Worm (Caenorhabditis elegans) whole organism, late embryonic: ENCODE results near the gene fbxc-19.
"Not testable (repeated sequence)": the region's sequence is repeated elsewhere in the genome, so short reads cannot be mapped to it uniquely, and the experiment has no call there.

Experiments
- C08G9.2 ChIP-seq: sonication (generic microtip); optimal IDR thresholded peaks from 2 replicates; lab custom pipeline; 2016; ENCODE audit warnings: mild to moderate bottlenecking, missing genetic modification characterization, moderate library complexity, missing compliant biosample characterization
- K09A11.1 ChIP-seq: sonication (generic microtip); optimal IDR thresholded peaks from 2 replicates; lab custom pipeline; 2017; ENCODE audit warnings: antibody characterized with exemption, mild to moderate bottlenecking, missing genetic modification characterization, missing compliant biosample characterization; ENCODE audit not compliant: insufficient read depth
- Y22D7AL.16 ChIP-seq: sonication (generic microtip); optimal IDR thresholded peaks from 2 replicates; lab custom pipeline; 2016; ENCODE audit warnings: missing genetic modification characterization, missing compliant biosample characterization
- ahr-1 ChIP-seq: sonication (generic microtip); optimal IDR thresholded peaks from 2 replicates; lab custom pipeline; 2016; ENCODE audit warnings: missing genetic modification characterization, missing compliant biosample characterization
- ceh-18 ChIP-seq: sonication (generic microtip); optimal IDR thresholded peaks from 2 replicates; lab custom pipeline; 2016; ENCODE audit warnings: missing genetic modification characterization, missing compliant biosample characterization
- ceh-2 ChIP-seq: sonication (generic microtip); optimal IDR thresholded peaks from 2 replicates; lab custom pipeline; 2016; ENCODE audit warnings: missing genotype, missing genetic modification characterization, missing compliant biosample characterization
- ceh-34 ChIP-seq: sonication (generic microtip); optimal IDR thresholded peaks from 2 replicates; lab custom pipeline; 2016; ENCODE audit warnings: mild to moderate bottlenecking, missing genetic modification characterization, missing compliant biosample characterization
- ceh-45 ChIP-seq: fragments of 200-800 bp; sonication (Bioruptor generic); IDR thresholded peaks from 2 replicates; pipeline ENCODE4 v1.3.6; 2022; ENCODE audit warnings: missing genetic modification reagents, missing genetic modification characterization, missing compliant biosample characterization
- ceh-6 ChIP-seq: fragments of 200-800 bp; sonication (Bioruptor generic); optimal IDR thresholded peaks from 2 replicates; lab custom pipeline; 2018; ENCODE audit warnings: mild to moderate bottlenecking, missing genetic modification characterization, missing compliant biosample characterization
- dmd-4 ChIP-seq: sonication (generic microtip); optimal IDR thresholded peaks from 2 replicates; lab custom pipeline; 2016; ENCODE audit warnings: borderline replicate concordance, missing genetic modification characterization, missing compliant biosample characterization
- dve-1 ChIP-seq: sonication (generic microtip); optimal IDR thresholded peaks from 2 replicates; lab custom pipeline; 2017; ENCODE audit warnings: antibody characterized with exemption, mild to moderate bottlenecking, missing genetic modification characterization, missing compliant biosample characterization
- elt-2 ChIP-seq: sonication (generic microtip); optimal IDR thresholded peaks from 2 replicates; lab custom pipeline; 2016; ENCODE audit warnings: missing genetic modification reagents, missing genetic modification characterization, missing compliant biosample characterization
- ets-4 ChIP-seq: sonication (generic microtip); optimal IDR thresholded peaks from 2 replicates; lab custom pipeline; 2016; ENCODE audit warnings: missing genetic modification characterization, missing compliant biosample characterization
- eyg-1 ChIP-seq: sonication (generic microtip); optimal IDR thresholded peaks from 2 replicates; lab custom pipeline; 2016; ENCODE audit warnings: missing genotype, missing genetic modification characterization, missing compliant biosample characterization
- fkh-6 ChIP-seq: sonication (generic microtip); optimal IDR thresholded peaks from 2 replicates; lab custom pipeline; 2016; ENCODE audit warnings: missing genetic modification characterization, missing compliant biosample characterization
- gmeb-2 ChIP-seq: sonication (generic microtip); optimal IDR thresholded peaks from 2 replicates; lab custom pipeline; 2016; ENCODE audit warnings: missing genetic modification characterization, inconsistent platforms, missing compliant biosample characterization
- hlh-15 ChIP-seq: sonication (generic microtip); optimal IDR thresholded peaks from 2 replicates; lab custom pipeline; 2016; ENCODE audit warnings: missing genetic modification characterization, missing compliant biosample characterization
- hlh-30 ChIP-seq: sonication (generic microtip); optimal IDR thresholded peaks from 2 replicates; lab custom pipeline; 2017; ENCODE audit warnings: antibody characterized with exemption, missing genetic modification characterization, missing compliant biosample characterization; ENCODE audit not compliant: insufficient read depth
- mec-3 ChIP-seq: sonication (generic microtip); optimal IDR thresholded peaks from 2 replicates; lab custom pipeline; 2016; ENCODE audit warnings: borderline replicate concordance, missing genetic modification characterization, missing compliant biosample characterization
- odd-2 ChIP-seq: sonication (generic microtip); optimal IDR thresholded peaks from 2 replicates; lab custom pipeline; 2017; ENCODE audit warnings: antibody characterized with exemption, mild to moderate bottlenecking, missing genetic modification characterization, missing compliant biosample characterization
- sdc-2 ChIP-seq: sonication (generic microtip); optimal IDR thresholded peaks from 2 replicates; lab custom pipeline; 2016; ENCODE audit warnings: missing genotype, missing genetic modification characterization, missing compliant biosample characterization
- sox-2 ChIP-seq: fragments of 200-800 bp; sonication (Bioruptor generic); IDR thresholded peaks from 2 replicates; pipeline ENCODE4 v1.3.6; 2022; ENCODE audit warnings: missing genetic modification reagents, missing genetic modification characterization, missing compliant biosample characterization
- sox-4 ChIP-seq: sonication (generic microtip); optimal IDR thresholded peaks from 2 replicates; lab custom pipeline; 2017; ENCODE audit warnings: mild to moderate bottlenecking, missing genetic modification characterization, inconsistent platforms, missing compliant biosample characterization
- syd-9 ChIP-seq: sonication (generic microtip); optimal IDR thresholded peaks from 2 replicates; lab custom pipeline; 2016; ENCODE audit warnings: mild to moderate bottlenecking, missing genetic modification characterization, moderate library complexity, missing compliant biosample characterization
- unc-3 ChIP-seq, 2 experiments: fragments of 200-800 bp in 1 of 2; sonication (Bioruptor generic) in 1 of 2; sonication (generic microtip) in 1 of 2; conservative IDR thresholded peaks in 1 of 2; optimal IDR thresholded peaks in 1 of 2; 2 replicates each; pipeline versions ENCODE4 v1.3.6 to Lab custom; 2016 to 2022; ENCODE audit warnings: missing compliant biosample characterization in 2 of 2, missing genetic modification characterization in 2 of 2, missing genetic modification reagents in 1 of 2
- unc-42 ChIP-seq: sonication (generic microtip); optimal IDR thresholded peaks from 2 replicates; lab custom pipeline; 2016; ENCODE audit warnings: missing genotype, missing genetic modification characterization, missing compliant biosample characterization
- unc-55 ChIP-seq: sonication (generic microtip); optimal IDR thresholded peaks from 2 replicates; lab custom pipeline; 2017; ENCODE audit warnings: missing biosample characterization, missing genetic modification reagents, missing genetic modification characterization
- unc-86 ChIP-seq: sonication (generic microtip); optimal IDR thresholded peaks from 2 replicates; lab custom pipeline; 2016; ENCODE audit warnings: missing genetic modification characterization, missing compliant biosample characterization
- zip-5 ChIP-seq: sonication (generic microtip); optimal IDR thresholded peaks from 2 replicates; lab custom pipeline; 2016; ENCODE audit warnings: missing genetic modification characterization, missing compliant biosample characterization
- ztf-16 ChIP-seq: sonication (generic microtip); optimal IDR thresholded peaks from 2 replicates; lab custom pipeline; 2017; ENCODE audit warnings: missing genetic modification characterization, missing compliant biosample characterization

The fbxc-19 gene

DNA sequence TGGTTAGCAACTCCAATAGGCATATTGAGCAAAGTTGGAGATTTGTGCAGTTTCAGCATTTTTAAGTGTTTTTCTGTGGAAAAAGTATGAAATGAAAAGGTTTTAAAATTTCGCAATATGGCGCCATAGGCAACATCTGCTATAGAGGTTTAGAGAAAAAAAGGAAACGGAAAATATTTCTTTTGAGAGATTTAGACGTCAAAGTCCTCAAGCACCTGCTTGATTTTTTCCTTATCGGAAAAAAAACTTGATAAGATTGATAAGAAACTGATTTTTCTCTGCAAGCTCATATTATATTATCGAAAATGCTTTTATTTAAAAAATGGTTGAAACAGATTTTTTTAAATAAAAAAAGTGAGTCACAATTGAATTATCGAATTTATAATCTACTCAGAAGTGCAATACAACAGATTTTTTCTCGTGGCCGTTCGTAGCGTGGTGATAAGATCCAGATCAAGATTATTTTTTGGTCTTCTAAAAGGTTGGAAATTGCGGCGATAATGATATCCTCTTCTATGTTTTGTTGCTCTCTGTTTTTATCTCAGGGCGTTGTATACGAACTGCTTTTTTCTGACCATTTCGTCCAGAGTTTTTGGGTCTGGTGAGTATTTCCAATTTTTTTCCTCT is at the start of gene fbxc-19:
TSS of gene fbxc-19 (plus strand) at position 536 of the 627 bp plus-strand sequence.
- TF ChIP-seq ceh-45 (GFP tag; lab: Robert Waterston, UW), result no peak
- no peak for TF ChIP-seq gmeb-2
- TF ChIP-seq dve-1 (tag; lab: Kevin White, UChicago), result peak; percentile 12
- TF ChIP-seq mec-3 (tag; lab: Kevin White, UChicago), result no peak
- no peak for TF ChIP-seq Y22D7AL.16
- TF ChIP-seq elt-2 (tag; lab: Kevin White, UChicago), result peak; percentile 87
- TF ChIP-seq ceh-18 (tag; lab: Kevin White, UChicago), result no peak
- TF ChIP-seq unc-55 (GFP tag; lab: Kevin White, UChicago), result no peak
- TF ChIP-seq, all 69 proteins: peak for 2

DNA sequence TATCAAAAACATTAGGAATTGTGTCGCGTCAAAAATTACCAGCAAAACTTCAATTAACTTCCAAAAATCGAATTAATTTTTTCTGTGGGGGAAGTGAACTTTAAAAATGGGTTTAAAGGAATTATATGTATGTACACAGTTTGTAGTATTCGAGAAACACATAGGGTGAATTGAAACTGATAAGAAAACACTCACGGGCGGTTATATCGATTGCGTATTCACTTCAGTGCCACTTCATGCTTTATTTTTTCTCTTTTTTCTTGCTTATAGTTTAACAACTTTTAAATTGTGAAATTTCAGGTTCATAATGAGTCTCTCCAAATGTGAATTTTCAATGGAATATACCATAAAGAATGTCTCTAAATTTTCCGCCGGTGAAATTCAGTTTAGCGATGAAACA is 48.9 kb upstream of the fbxc-19 start, which contains the start of gene math-26:
TSS of gene math-26 (plus strand) at position 301 of the 400 bp plus-strand sequence.
- TF ChIP-seq unc-55 (GFP tag; lab: Kevin White, UChicago); odd-2 (tag; lab: Kevin White, UChicago); hlh-30 (tag; lab: Kevin White, UChicago): not testable (repeated sequence)

DNA sequence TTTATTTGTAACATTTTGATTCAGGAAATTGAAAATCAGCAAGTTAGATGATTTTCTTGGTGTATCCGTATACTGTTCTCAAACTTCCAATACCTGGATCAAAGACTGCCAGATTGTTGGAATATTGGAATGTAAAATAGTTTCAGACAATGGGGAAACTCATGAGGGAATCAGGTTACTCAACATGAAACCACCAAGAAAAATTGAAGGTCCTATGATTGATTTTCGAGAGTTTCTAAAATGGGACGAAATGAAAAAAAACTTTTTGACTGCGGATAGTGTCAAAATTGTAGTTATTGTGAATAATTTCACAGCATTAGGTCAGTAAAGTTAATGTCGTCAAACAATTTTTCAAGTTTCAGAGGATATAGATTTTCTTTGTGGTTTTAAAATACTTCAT is 48.5 kb upstream of the fbxc-19 start, which contains the start of gene math-3:
TSS of gene math-3 (plus strand) at position 301 of the 400 bp plus-strand sequence.
- no peak for TF ChIP-seq ceh-45 (GFP tag; lab: Robert Waterston, UW)
- no peak for TF ChIP-seq fkh-6
- no peak for TF ChIP-seq elt-2 (tag; lab: Kevin White, UChicago)
- no peak for TF ChIP-seq K09A11.1
- no peak for TF ChIP-seq sox-4 (tag; lab: Kevin White, UChicago)
- TF ChIP-seq unc-3 (GFP tag; conservative IDR thresholded peaks at IDR 0.05; lab: Robert Waterston, UW), result no peak
- no peak for TF ChIP-seq unc-3 (tag; optimal IDR thresholded peaks at IDR 0.05; lab: Kevin White, UChicago)
- TF ChIP-seq ceh-34, result no peak
- TF ChIP-seq syd-9 (tag; lab: Kevin White, UChicago), result no peak
- TF ChIP-seq ceh-2 (tag; lab: Kevin White, UChicago), result no peak
- TF ChIP-seq mec-3 (tag; lab: Kevin White, UChicago), result no peak
- TF ChIP-seq sdc-2 (tag; lab: Kevin White, UChicago), result no peak
- no peak for TF ChIP-seq unc-86 (tag; lab: Kevin White, UChicago)
- no peak for TF ChIP-seq eyg-1 (tag; lab: Kevin White, UChicago)
- no peak for TF ChIP-seq ztf-16 (tag; lab: Kevin White, UChicago)
- no peak for TF ChIP-seq unc-42 (tag; lab: Kevin White, UChicago)
- no peak for TF ChIP-seq hlh-15 (tag; lab: Kevin White, UChicago)
- TF ChIP-seq sox-2 (GFP tag; lab: Robert Waterston, UW), result no peak
- TF ChIP-seq ets-4, result no peak

DNA sequence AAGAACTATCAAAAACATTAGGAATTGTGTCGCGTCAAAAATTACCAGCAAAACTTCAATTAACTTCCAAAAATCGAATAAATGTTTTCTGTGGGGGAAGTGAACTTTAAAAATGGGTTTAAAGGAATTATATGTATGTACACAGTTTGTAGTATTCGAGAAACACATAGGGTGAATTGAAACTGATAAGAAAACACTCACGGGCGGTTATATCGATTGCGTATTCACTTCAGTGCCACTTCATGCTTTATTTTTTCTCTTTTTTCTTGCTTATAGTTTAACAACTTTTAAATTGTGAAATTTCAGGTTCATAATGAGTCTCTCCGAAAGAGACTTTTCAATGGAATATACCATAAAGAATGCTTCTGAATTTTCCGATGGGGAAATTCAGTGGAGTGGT is 45.0 kb upstream of the fbxc-19 start, which contains the start of gene F36H5.14:
TSS of gene F36H5.14 (plus strand) at position 301 of the 400 bp plus-strand sequence.
- TF ChIP-seq K09A11.1; dmd-4 (tag; lab: Kevin White, UChicago); C08G9.2 (tag; lab: Kevin White, UChicago): not testable (repeated sequence)

DNA sequence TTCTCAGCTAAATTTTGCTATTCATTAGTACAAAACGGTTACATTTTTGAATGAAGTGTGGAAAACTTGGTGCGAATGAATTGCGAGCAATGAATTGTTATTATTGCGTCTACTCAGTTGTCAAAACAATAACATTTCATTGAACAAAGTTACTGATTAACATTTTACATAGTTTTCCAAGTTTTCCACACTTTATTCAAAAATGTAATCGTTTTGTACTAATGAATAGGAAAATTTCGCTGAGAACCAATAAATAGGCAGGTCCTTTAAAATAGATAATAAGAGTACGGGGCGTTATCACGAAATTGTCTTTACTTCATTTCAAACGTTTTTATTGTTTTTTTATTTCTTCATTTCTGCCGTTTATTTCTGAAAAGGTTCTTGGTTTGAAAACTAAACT is 37.8 kb upstream of the fbxc-19 start, which contains the start of gene math-4:
TSS of gene math-4 (minus strand) at position 101 of the 400 bp plus-strand sequence.
- no peak for TF ChIP-seq ahr-1 (tag; lab: Kevin White, UChicago)
- TF ChIP-seq sox-2 (GFP tag; lab: Robert Waterston, UW), result no peak
- no peak for TF ChIP-seq ceh-6
- TF ChIP-seq dmd-4 (tag; lab: Kevin White, UChicago), result no peak
- no peak for TF ChIP-seq zip-5 (tag; lab: Kevin White, UChicago)
